Fruit fly (Drosophila melanogaster) whole organism, embryonic: ENCODE data around the gene Abcd1.

Experiments used
- ATbp ChIP-seq: fragments of 200-800 bp; sonication (Bioruptor generic); optimal IDR thresholded peaks from 2 replicates; lab custom pipeline; 2017; ENCODE audit warnings: missing biosample characterization, mild to moderate bottlenecking, missing genetic modification characterization, missing genetic modification reagents
- Asciz ChIP-seq: fragments of 200-800 bp; sonication (Bioruptor generic); optimal IDR thresholded peaks from 2 replicates; lab custom pipeline; 2017; ENCODE audit warnings: missing biosample characterization, mild to moderate bottlenecking, missing genetic modification characterization, missing genetic modification reagents
- Bdp1 ChIP-seq: fragments of 200-800 bp; sonication (Bioruptor generic); optimal IDR thresholded peaks from 3 replicates; lab custom pipeline; 2016; ENCODE audit warnings: missing biosample characterization, missing genetic modification characterization
- BtbVII ChIP-seq: fragments of 200-800 bp; sonication (Bioruptor generic); optimal IDR thresholded peaks from 3 replicates; lab custom pipeline; 2017; ENCODE audit warnings: missing biosample characterization, mild to moderate bottlenecking, missing genetic modification characterization
- CG10209 ChIP-seq: fragments of 200-800 bp; sonication (Bioruptor generic); optimal IDR thresholded peaks from 3 replicates; lab custom pipeline; 2017; ENCODE audit warnings: missing biosample characterization, mild to moderate bottlenecking, missing genetic modification characterization, missing genetic modification reagents
- CG10321 ChIP-seq: fragments of 200-800 bp; sonication (Bioruptor generic); IDR thresholded peaks from 2 replicates; pipeline ENCODE4 v1.3.6; 2022; ENCODE audit warnings: missing biosample characterization, missing genetic modification characterization
- CG10462 ChIP-seq: fragments of 200-800 bp; sonication (Bioruptor generic); optimal IDR thresholded peaks from 2 replicates; lab custom pipeline; 2016; ENCODE audit warnings: missing biosample characterization, missing genetic modification characterization
- CG11695 ChIP-seq: fragments of 200-800 bp; sonication (Bioruptor generic); IDR thresholded peaks from 3 replicates; pipeline ENCODE4 v1.3.6; 2022; ENCODE audit warnings: missing biosample characterization, missing genetic modification characterization
- CG12071 ChIP-seq: fragments of 200-800 bp; sonication (Bioruptor generic); optimal IDR thresholded peaks from 3 replicates; lab custom pipeline; 2018; ENCODE audit warnings: missing biosample characterization, mild to moderate bottlenecking, missing genetic modification characterization
- CG13123 ChIP-seq: fragments of 200-800 bp; sonication (Bioruptor generic); optimal IDR thresholded peaks from 2 replicates; lab custom pipeline; 2016; ENCODE audit warnings: missing biosample characterization, missing genetic modification characterization
- CG13775 ChIP-seq: fragments of 200-800 bp; sonication (Bioruptor generic); optimal IDR thresholded peaks from 3 replicates; lab custom pipeline; 2017; ENCODE audit warnings: missing biosample characterization, mild to moderate bottlenecking, missing genetic modification characterization
- CG14014 ChIP-seq: fragments of 200-800 bp; sonication (Bioruptor generic); IDR thresholded peaks from 2 replicates; pipeline ENCODE4 v1.3.6; 2022; ENCODE audit warnings: missing biosample characterization, missing genetic modification characterization
- CG14441 ChIP-seq: fragments of 200-800 bp; sonication (Bioruptor generic); IDR thresholded peaks from 2 replicates; pipeline ENCODE4 v1.3.6; 2022; ENCODE audit warnings: missing biosample characterization, missing genetic modification characterization
- CG1647 ChIP-seq: fragments of 200-800 bp; sonication (Bioruptor generic); optimal IDR thresholded peaks from 3 replicates; lab custom pipeline; 2016; ENCODE audit warnings: missing biosample characterization, missing genetic modification characterization
- CG18599 ChIP-seq: fragments of 200-800 bp; sonication (Bioruptor generic); optimal IDR thresholded peaks from 3 replicates; lab custom pipeline; 2017; ENCODE audit warnings: missing biosample characterization, missing genetic modification characterization, mild to moderate bottlenecking, moderate library complexity, missing genetic modification reagents
- CG31388 ChIP-seq: fragments of 200-800 bp; sonication (Bioruptor generic); optimal IDR thresholded peaks from 2 replicates; lab custom pipeline; 2016; ENCODE audit warnings: missing biosample characterization, missing genetic modification characterization
- CG3281 ChIP-seq: fragments of 200-800 bp; sonication (Bioruptor generic); optimal IDR thresholded peaks from 3 replicates; lab custom pipeline; 2017; ENCODE audit warnings: missing biosample characterization, mild to moderate bottlenecking, missing genetic modification characterization
- CG3847 ChIP-seq: fragments of 200-800 bp; sonication (Bioruptor generic); IDR thresholded peaks from 2 replicates; pipeline ENCODE4 v1.3.6; 2022; ENCODE audit warnings: missing biosample characterization, missing genetic modification characterization
- CG4282 ChIP-seq: fragments of 200-800 bp; sonication (Bioruptor generic); optimal IDR thresholded peaks from 2 replicates; lab custom pipeline; 2016; ENCODE audit warnings: missing biosample characterization, missing genetic modification characterization
- CG4328 ChIP-seq: fragments of 200-800 bp; sonication (Bioruptor generic); optimal IDR thresholded peaks from 3 replicates; lab custom pipeline; 2017; ENCODE audit warnings: missing biosample characterization, missing genetic modification reagents, missing genetic modification characterization
- CG4404 ChIP-seq: fragments of 200-800 bp; sonication (Bioruptor generic); IDR thresholded peaks from 2 replicates; pipeline ENCODE4 v1.3.6; 2022; ENCODE audit warnings: missing biosample characterization, missing genetic modification characterization
- CG7745 ChIP-seq: fragments of 200-800 bp; sonication (Bioruptor generic); optimal IDR thresholded peaks from 2 replicates; lab custom pipeline; 2018; ENCODE audit warnings: missing biosample characterization, mild to moderate bottlenecking, missing genetic modification characterization, moderate library complexity
- Doc2 ChIP-seq: fragments of 200-800 bp; sonication (Bioruptor generic); IDR thresholded peaks from 2 replicates; pipeline ENCODE4 v1.3.6; 2022; ENCODE audit warnings: missing biosample characterization, missing genetic modification characterization
- Ets97D ChIP-seq: fragments of 200-800 bp; sonication (Bioruptor generic); optimal IDR thresholded peaks from 3 replicates; lab custom pipeline; 2016; ENCODE audit warnings: missing biosample characterization, missing genetic modification characterization
- Fer1 ChIP-seq: fragments of 200-800 bp; sonication (Bioruptor generic); optimal IDR thresholded peaks from 2 replicates; lab custom pipeline; 2017; ENCODE audit warnings: missing biosample characterization, mild to moderate bottlenecking, missing genetic modification characterization
- Fer3 ChIP-seq: fragments of 200-800 bp; sonication (Bioruptor generic); optimal IDR thresholded peaks from 2 replicates; lab custom pipeline; 2018; ENCODE audit warnings: missing biosample characterization, mild to moderate bottlenecking, missing genetic modification characterization, moderate library complexity
- Gug ChIP-seq: fragments of 200-800 bp; sonication (Bioruptor generic); IDR thresholded peaks from 4 replicates; pipeline ENCODE4 v1.3.6; 2022; ENCODE audit warnings: missing biosample characterization, missing genetic modification characterization
- HLH4C ChIP-seq: fragments of 200-800 bp; sonication (Bioruptor generic); IDR thresholded peaks from 3 replicates; pipeline ENCODE4 v1.3.6; 2022; ENCODE audit warnings: missing biosample characterization, missing genetic modification characterization; ENCODE audit not compliant: partially characterized antibody
- HLH54F ChIP-seq: fragments of 200-800 bp; sonication (Bioruptor generic); optimal IDR thresholded peaks from 3 replicates; lab custom pipeline; 2016; ENCODE audit warnings: missing biosample characterization, missing genetic modification characterization
- Hmr ChIP-seq: fragments of 200-800 bp; sonication (Bioruptor generic); optimal IDR thresholded peaks from 3 replicates; lab custom pipeline; 2017; ENCODE audit warnings: mild to moderate bottlenecking, missing biosample characterization, missing genetic modification reagents, missing genetic modification characterization
- Lhr ChIP-seq: fragments of 200-800 bp; sonication (Bioruptor generic); optimal IDR thresholded peaks from 3 replicates; lab custom pipeline; 2017; ENCODE audit warnings: mild to moderate bottlenecking, missing biosample characterization, missing genetic modification reagents, missing genetic modification characterization
- Myb ChIP-seq: fragments of 200-800 bp; sonication (Bioruptor generic); optimal IDR thresholded peaks from 2 replicates; lab custom pipeline; 2016; ENCODE audit warnings: missing biosample characterization, missing genetic modification characterization
- Six4 ChIP-seq: fragments of 200-800 bp; sonication (Bioruptor generic); optimal IDR thresholded peaks from 2 replicates; lab custom pipeline; 2016; ENCODE audit warnings: missing biosample characterization, missing genetic modification characterization
- ash1 ChIP-seq: fragments of 200-800 bp; sonication (Bioruptor generic); optimal IDR thresholded peaks from 2 replicates; lab custom pipeline; 2018; ENCODE audit warnings: missing biosample characterization, mild to moderate bottlenecking, missing genetic modification characterization
- az2 ChIP-seq: fragments of 200-800 bp; sonication (Bioruptor generic); optimal IDR thresholded peaks from 3 replicates; lab custom pipeline; 2016; ENCODE audit warnings: missing biosample characterization, missing genetic modification characterization
- bowl ChIP-seq: fragments of 200-800 bp; sonication (Bioruptor generic); IDR thresholded peaks from 2 replicates; pipeline ENCODE4 v1.3.6; 2022; ENCODE audit warnings: missing biosample characterization, missing genetic modification characterization
- bsh ChIP-seq, 2 experiments: fragments of 200-800 bp; sonication (Bioruptor generic); optimal IDR thresholded peaks; 2 replicates each; lab custom pipeline; 2017 to 2018; ENCODE audit warnings: mild to moderate bottlenecking in 2 of 2, missing biosample characterization in 2 of 2, missing genetic modification characterization in 2 of 2, moderate library complexity in 1 of 2
- caup ChIP-seq: fragments of 200-800 bp; sonication (Bioruptor generic); optimal IDR thresholded peaks from 3 replicates; lab custom pipeline; 2017; ENCODE audit warnings: missing biosample characterization, mild to moderate bottlenecking, missing genetic modification characterization, moderate library complexity; ENCODE audit not compliant: severe bottlenecking
- cg ChIP-seq: fragments of 200-800 bp; sonication (Bioruptor generic); optimal IDR thresholded peaks from 3 replicates; lab custom pipeline; 2019; ENCODE audit warnings: missing biosample characterization, mild to moderate bottlenecking, missing genetic modification characterization, moderate library complexity
- dati ChIP-seq: fragments of 200-800 bp; sonication (Bioruptor generic); IDR thresholded peaks from 2 replicates; pipeline ENCODE4 v1.3.6; 2022; ENCODE audit warnings: missing biosample characterization, missing genetic modification characterization
- dm ChIP-seq: fragments of 200-800 bp; sonication (Bioruptor generic); optimal IDR thresholded peaks from 3 replicates; lab custom pipeline; 2016; ENCODE audit warnings: missing biosample characterization, missing genetic modification characterization
- fd3F ChIP-seq: fragments of 200-800 bp; sonication (Bioruptor generic); optimal IDR thresholded peaks from 2 replicates; lab custom pipeline; 2018; ENCODE audit warnings: missing biosample characterization, mild to moderate bottlenecking, missing genetic modification characterization, moderate library complexity
- fru ChIP-seq: fragments of >200 bp; optimal IDR thresholded peaks from 2 replicates; lab custom pipeline; 2017
- hkb ChIP-seq, 2 experiments: fragments of 200-800 bp in 1 of 2; fragments of >200 bp in 1 of 2; sonication (Bioruptor generic) in 1 of 2; IDR thresholded peaks in 1 of 2; optimal IDR thresholded peaks in 1 of 2; 2 replicates each; pipeline versions ENCODE4 v1.3.6 to Lab custom; 2017 to 2022; ENCODE audit warnings: missing biosample characterization in 1 of 2, missing genetic modification characterization in 1 of 2
- pros ChIP-seq: fragments of 200-800 bp; sonication (Bioruptor generic); optimal IDR thresholded peaks from 3 replicates; lab custom pipeline; 2019; ENCODE audit warnings: missing biosample characterization, mild to moderate bottlenecking, missing genetic modification characterization, moderate library complexity
- sna ChIP-seq: fragments of 200-800 bp; sonication (Bioruptor generic); IDR thresholded peaks from 2 replicates; pipeline ENCODE4 v1.3.6; 2022; ENCODE audit warnings: missing biosample characterization, missing genetic modification characterization; ENCODE audit not compliant: partially characterized antibody
- stwl ChIP-seq: fragments of 200-800 bp; sonication (Bioruptor generic); optimal IDR thresholded peaks from 3 replicates; lab custom pipeline; 2018; ENCODE audit warnings: missing biosample characterization, mild to moderate bottlenecking, missing genetic modification characterization, moderate library complexity
- vnd ChIP-seq: fragments of 200-800 bp; sonication (Bioruptor generic); IDR thresholded peaks from 3 replicates; pipeline ENCODE4 v1.3.6; 2022; ENCODE audit warnings: missing biosample characterization, missing genetic modification characterization; ENCODE audit not compliant: partially characterized antibody
- zen ChIP-seq: fragments of 200-800 bp; sonication (Bioruptor generic); optimal IDR thresholded peaks from 3 replicates; lab custom pipeline; 2018; ENCODE audit warnings: missing biosample characterization, mild to moderate bottlenecking, missing genetic modification characterization, moderate library complexity
- zfh2 ChIP-seq: fragments of 200-800 bp; sonication (Bioruptor generic); optimal IDR thresholded peaks from 2 replicates; lab custom pipeline; 2016; ENCODE audit warnings: missing biosample characterization, missing genetic modification characterization

Abcd1 gene

dm6 chr4:225824-226223, 32.2 kb upstream of the Abcd1 start (continued):
- TF ChIP-seq bsh (GFP tag; optimal IDR thresholded peaks at IDR 0.05; lab: Kevin White, UChicago) (no peak), bowl (GFP tag; lab: Robert Waterston, UW) (no peak; the same call in 1 of the 2 replicates), CG14014 (GFP tag; lab: Robert Waterston, UW) (peak; percentile 44; the same call in 1 of the 2 replicates), CG4328 (GFP tag; lab: Kevin White, UChicago) (peak; percentile 53), ATbp (GFP tag; lab: Kevin White, UChicago) (no peak), HLH4C (GFP tag; lab: Robert Waterston, UW) (no peak), Six4 (no peak), CG4282 (GFP tag; lab: Kevin White, UChicago) (no peak), CG7745 (tag; lab: Kevin White, UChicago) (peak; percentile 51), Bdp1 (GFP tag; lab: Kevin White, UChicago) (no peak), Hmr (no peak), fd3F (GFP tag; lab: Kevin White, UChicago) (no peak), dm (no peak), CG14441 (no peak), Ets97D (GFP tag; lab: Kevin White, UChicago) (no peak), zen (tag; lab: Kevin White, UChicago) (peak; percentile 61), CG3847 (GFP tag; lab: Robert Waterston, UW) (no peak), CG10462 (GFP tag; lab: Kevin White, UChicago) (no peak), dati (GFP tag; lab: Robert Waterston, UW) (no peak), Gug (GFP tag; lab: Robert Waterston, UW) (no peak), CG4404 (GFP tag; lab: Robert Waterston, UW) (no peak), CG11695 (0 out of 3 replicates have a peak, but pooled peaks have one; percentile 39), stwl (tag; lab: Kevin White, UChicago) (peak; percentile 29), CG13123 (GFP tag; lab: Kevin White, UChicago) (peak; percentile 16), Fer3 (tag; lab: Kevin White, UChicago) (no peak), CG13775 (GFP tag; lab: Kevin White, UChicago) (no peak), sna (GFP tag; lab: Robert Waterston, UW) (no peak), CG12071 (GFP tag; lab: Kevin White, UChicago) (no peak), Asciz (peak; percentile 45), CG31388 (GFP tag; lab: Kevin White, UChicago) (no peak), vnd (GFP tag; lab: Robert Waterston, UW) (no peak), CG1647 (no peak), CG3281 (GFP tag; lab: Kevin White, UChicago) (no peak), Lhr (GFP tag; lab: Kevin White, UChicago) (peak; percentile 14), BtbVII (peak; percentile 23), caup (GFP tag; lab: Kevin White, UChicago) (no peak), hkb (optimal IDR thresholded peaks at IDR 0.05; lab: Kevin White, UChicago) (no peak), hkb (GFP tag; IDR thresholded peaks at IDR 0.05; lab: Robert Waterston, UW) (0 out of 2 replicates have a peak, but pooled peaks have one; percentile 51), zfh2 (GFP tag; lab: Kevin White, UChicago) (no peak), CG10209 (GFP tag; lab: Kevin White, UChicago) (peak; percentile 55), pros (GFP tag; lab: Kevin White, UChicago) (no peak), CG10321 (no peak), fru (lab: Kevin White, UChicago) (no peak), CG18599 (no peak), Fer1 (GFP tag; lab: Kevin White, UChicago) (peak; percentile 44), Myb (GFP tag; lab: Kevin White, UChicago) (no peak), az2 (GFP tag; lab: Kevin White, UChicago) (no peak), Doc2 (GFP tag; lab: Robert Waterston, UW) (no peak), cg (peak; percentile 66), ash1 (GFP tag; lab: Kevin White, UChicago) (no peak), HLH54F (GFP tag; lab: Kevin White, UChicago) (no peak)
